Fruit fly (Drosophila melanogaster) whole organism, embryonic: Measurements from ENCODE around the gene sick.

Experiments
- ATbp ChIP-seq: fragments of 200-800 bp; sonication (Bioruptor generic); optimal IDR thresholded peaks from 2 replicates; lab custom pipeline; 2017; ENCODE audit warnings: missing biosample characterization, mild to moderate bottlenecking, missing genetic modification characterization, missing genetic modification reagents
- Ada2b ChIP-seq: fragments of 200-800 bp; sonication (Bioruptor generic); IDR thresholded peaks from 2 replicates; pipeline ENCODE4 v1.3.6; 2022; ENCODE audit warnings: missing biosample characterization, missing genetic modification characterization
- Atf-2 ChIP-seq: fragments of 200-800 bp; sonication (Bioruptor generic); optimal IDR thresholded peaks from 2 replicates; lab custom pipeline; 2016; ENCODE audit warnings: missing biosample characterization, missing genetic modification characterization
- Blimp-1 ChIP-seq: fragments of 200-800 bp; sonication (Bioruptor generic); optimal IDR thresholded peaks from 3 replicates; lab custom pipeline; 2018; ENCODE audit warnings: missing biosample characterization, missing genetic modification characterization, mild to moderate bottlenecking, moderate library complexity, missing genetic modification reagents
- C15 ChIP-seq: fragments of 200-800 bp; sonication (Bioruptor generic); IDR thresholded peaks from 3 replicates; pipeline ENCODE4 v1.3.6; 2022; ENCODE audit warnings: missing biosample characterization, missing genetic modification characterization
- CG10209 ChIP-seq: fragments of 200-800 bp; sonication (Bioruptor generic); optimal IDR thresholded peaks from 3 replicates; lab custom pipeline; 2017; ENCODE audit warnings: missing biosample characterization, mild to moderate bottlenecking, missing genetic modification characterization, missing genetic modification reagents
- CG10462 ChIP-seq: fragments of 200-800 bp; sonication (Bioruptor generic); optimal IDR thresholded peaks from 2 replicates; lab custom pipeline; 2016; ENCODE audit warnings: missing biosample characterization, missing genetic modification characterization
- CG11456 ChIP-seq: fragments of 200-800 bp; sonication (Bioruptor generic); IDR thresholded peaks from 3 replicates; pipeline ENCODE4 v1.3.6; 2022; ENCODE audit warnings: missing biosample characterization, missing genetic modification characterization
- CG12391 ChIP-seq: fragments of 200-800 bp; sonication (Bioruptor generic); optimal IDR thresholded peaks from 3 replicates; lab custom pipeline; 2018; ENCODE audit warnings: missing biosample characterization, mild to moderate bottlenecking, missing genetic modification characterization, moderate library complexity
- CG13894 ChIP-seq: fragments of 200-800 bp; sonication (Bioruptor generic); optimal IDR thresholded peaks from 3 replicates; lab custom pipeline; 2018; ENCODE audit warnings: missing biosample characterization, mild to moderate bottlenecking, missing genetic modification characterization, moderate library complexity
- CG17385 ChIP-seq: fragments of 200-800 bp; sonication (Bioruptor generic); optimal IDR thresholded peaks from 3 replicates; lab custom pipeline; 2018; ENCODE audit warnings: missing biosample characterization, mild to moderate bottlenecking, missing genetic modification characterization
- CG17568 ChIP-seq: fragments of 200-800 bp; sonication (Bioruptor generic); optimal IDR thresholded peaks from 2 replicates; lab custom pipeline; 2018; ENCODE audit warnings: missing biosample characterization, mild to moderate bottlenecking, missing genetic modification characterization, moderate library complexity
- CG18011 ChIP-seq: fragments of 200-800 bp; sonication (Bioruptor generic); optimal IDR thresholded peaks from 2 replicates; lab custom pipeline; 2017; ENCODE audit warnings: missing biosample characterization, missing genetic modification characterization, mild to moderate bottlenecking, moderate library complexity, missing genotype
- CG2875 ChIP-seq: fragments of 200-800 bp; sonication (Bioruptor generic); optimal IDR thresholded peaks from 2 replicates; lab custom pipeline; 2017; ENCODE audit warnings: missing biosample characterization, mild to moderate bottlenecking, missing genetic modification characterization, missing genetic modification reagents
- CG3726 ChIP-seq: fragments of 200-800 bp; sonication (Bioruptor generic); IDR thresholded peaks from 3 replicates; pipeline ENCODE4, ENCODE4 v1.3.6; 2022; ENCODE audit warnings: missing biosample characterization, missing genetic modification characterization
- CG3995 ChIP-seq: fragments of 200-800 bp; sonication (Bioruptor generic); optimal IDR thresholded peaks from 3 replicates; lab custom pipeline; 2016; ENCODE audit warnings: missing biosample characterization, missing genetic modification characterization
- CG4617 ChIP-seq: fragments of 200-800 bp; sonication (Bioruptor generic); optimal IDR thresholded peaks from 3 replicates; lab custom pipeline; 2016; ENCODE audit warnings: missing biosample characterization, missing genetic modification characterization, borderline replicate concordance
- CG6272 ChIP-seq: fragments of 200-800 bp; sonication (Bioruptor generic); IDR thresholded peaks from 2 replicates; pipeline ENCODE4 v1.3.6; 2022; ENCODE audit warnings: missing biosample characterization, missing genetic modification characterization
- CG6689 ChIP-seq: fragments of 200-800 bp; sonication (Bioruptor generic); IDR thresholded peaks from 2 replicates; pipeline ENCODE4 v1.3.6; 2022; ENCODE audit warnings: missing biosample characterization, missing genetic modification characterization
- CG6765 ChIP-seq: fragments of 200-800 bp; sonication (Bioruptor generic); optimal IDR thresholded peaks from 3 replicates; lab custom pipeline; 2017; ENCODE audit warnings: missing biosample characterization, mild to moderate bottlenecking, missing genetic modification characterization
- CG7839 ChIP-seq: fragments of 200-800 bp; sonication (Bioruptor generic); optimal IDR thresholded peaks from 3 replicates; lab custom pipeline; 2018; ENCODE audit warnings: missing biosample characterization, mild to moderate bottlenecking, missing genetic modification characterization, moderate library complexity
- CG8944 ChIP-seq: fragments of 200-800 bp; sonication (Bioruptor generic); optimal IDR thresholded peaks from 3 replicates; lab custom pipeline; 2016; ENCODE audit warnings: missing biosample characterization, missing genetic modification characterization
- D19A ChIP-seq: fragments of 200-800 bp; optimal IDR thresholded peaks from 3 replicates; lab custom pipeline; 2019; ENCODE audit warnings: missing biosample characterization, mild to moderate bottlenecking, missing genetic modification characterization, moderate library complexity
- E2f1 ChIP-seq: fragments of 200-800 bp; sonication (Bioruptor generic); IDR thresholded peaks from 2 replicates; pipeline ENCODE4 v1.3.6; 2022; ENCODE audit warnings: missing biosample characterization, missing genetic modification characterization
- Fer1 ChIP-seq: fragments of 200-800 bp; sonication (Bioruptor generic); optimal IDR thresholded peaks from 2 replicates; lab custom pipeline; 2017; ENCODE audit warnings: missing biosample characterization, mild to moderate bottlenecking, missing genetic modification characterization
- Gug ChIP-seq: fragments of 200-800 bp; sonication (Bioruptor generic); IDR thresholded peaks from 4 replicates; pipeline ENCODE4 v1.3.6; 2022; ENCODE audit warnings: missing biosample characterization, missing genetic modification characterization
- HLH4C ChIP-seq: fragments of 200-800 bp; sonication (Bioruptor generic); IDR thresholded peaks from 3 replicates; pipeline ENCODE4 v1.3.6; 2022; ENCODE audit warnings: missing biosample characterization, missing genetic modification characterization; ENCODE audit not compliant: partially characterized antibody
- HLH54F ChIP-seq: fragments of 200-800 bp; sonication (Bioruptor generic); optimal IDR thresholded peaks from 3 replicates; lab custom pipeline; 2016; ENCODE audit warnings: missing biosample characterization, missing genetic modification characterization
- Hey ChIP-seq: fragments of 200-800 bp; sonication (Bioruptor generic); optimal IDR thresholded peaks from 3 replicates; lab custom pipeline; 2018; ENCODE audit warnings: missing biosample characterization, mild to moderate bottlenecking, missing genetic modification characterization
- Hmr ChIP-seq: fragments of 200-800 bp; sonication (Bioruptor generic); optimal IDR thresholded peaks from 3 replicates; lab custom pipeline; 2017; ENCODE audit warnings: mild to moderate bottlenecking, missing biosample characterization, missing genetic modification reagents, missing genetic modification characterization
- Med ChIP-seq: fragments of 200-800 bp; sonication (Bioruptor generic); peaks from one replicate; lab custom pipeline; 2016; ENCODE audit warnings: missing biosample characterization, missing genetic modification characterization, mild to moderate bottlenecking, inconsistent platforms, moderate library complexity
- Rfx ChIP-seq: fragments of 200-800 bp; sonication (Bioruptor generic); IDR thresholded peaks from 2 replicates; pipeline ENCODE4 v1.3.6; 2022; ENCODE audit warnings: missing biosample characterization, missing genetic modification characterization
- Taf1 ChIP-seq: fragments of 200-800 bp; sonication (Bioruptor generic); IDR thresholded peaks from 2 replicates; pipeline ENCODE4 v1.3.6; 2022; ENCODE audit warnings: missing biosample characterization, missing genetic modification characterization
- Xbp1 ChIP-seq: fragments of 200-800 bp; sonication (Bioruptor generic); optimal IDR thresholded peaks from 3 replicates; lab custom pipeline; 2016; ENCODE audit warnings: missing biosample characterization, mild to moderate bottlenecking, missing genetic modification characterization
- dmrt11E ChIP-seq: fragments of 200-800 bp; sonication (Bioruptor generic); optimal IDR thresholded peaks from 3 replicates; lab custom pipeline; 2018; ENCODE audit warnings: missing biosample characterization, mild to moderate bottlenecking, missing genetic modification characterization, moderate library complexity
- dmrt99B ChIP-seq: fragments of 200-800 bp; sonication (Bioruptor generic); optimal IDR thresholded peaks from 2 replicates; lab custom pipeline; 2018; ENCODE audit warnings: missing biosample characterization, mild to moderate bottlenecking, missing genetic modification characterization, moderate library complexity
- dpn ChIP-seq, 2 experiments: fragments of 200-800 bp; sonication (Bioruptor generic); optimal IDR thresholded peaks; 3 replicates each; lab custom pipeline; 2016; ENCODE audit warnings: missing biosample characterization in 2 of 2, missing genetic modification characterization in 2 of 2
- fd64A ChIP-seq: fragments of 200-800 bp; sonication (Bioruptor generic); optimal IDR thresholded peaks from 3 replicates; lab custom pipeline; 2018; ENCODE audit warnings: missing biosample characterization, mild to moderate bottlenecking, missing genetic modification characterization
- gce ChIP-seq: fragments of 200-800 bp; sonication (Bioruptor generic); IDR thresholded peaks from 3 replicates; pipeline ENCODE4 v1.3.6; 2022; ENCODE audit warnings: missing biosample characterization, missing genetic modification characterization
- hth ChIP-seq: fragments of >200 bp; optimal IDR thresholded peaks from 2 replicates; lab custom pipeline; 2017; ENCODE audit warnings: inconsistent platforms
- insv ChIP-seq, 2 experiments: fragments of 200-800 bp; sonication (Bioruptor generic); optimal IDR thresholded peaks; 3 replicates each; lab custom pipeline; 2016 to 2018; ENCODE audit warnings: missing biosample characterization in 2 of 2, missing genetic modification characterization in 2 of 2
- lab ChIP-seq: fragments of 200-800 bp; sonication (Bioruptor generic); optimal IDR thresholded peaks from 3 replicates; lab custom pipeline; 2017; ENCODE audit warnings: missing biosample characterization, missing genetic modification characterization, mild to moderate bottlenecking, moderate library complexity, missing genetic modification reagents
- oc ChIP-seq: fragments of 200-800 bp; sonication (Bioruptor generic); optimal IDR thresholded peaks from 2 replicates; lab custom pipeline; 2018; ENCODE audit warnings: missing biosample characterization, mild to moderate bottlenecking, missing genetic modification characterization, moderate library complexity
- onecut ChIP-seq: fragments of 200-800 bp; sonication (Bioruptor generic); IDR thresholded peaks from 2 replicates; pipeline ENCODE4 v1.3.6; 2022; ENCODE audit warnings: missing biosample characterization, missing genetic modification characterization
- run ChIP-seq: fragments of 200-800 bp; sonication (Bioruptor generic); optimal IDR thresholded peaks from 3 replicates; lab custom pipeline; 2018; ENCODE audit warnings: missing biosample characterization, mild to moderate bottlenecking, missing genetic modification characterization
- sima ChIP-seq: fragments of 200-800 bp; sonication (Bioruptor generic); optimal IDR thresholded peaks from 2 replicates; lab custom pipeline; 2016; ENCODE audit warnings: missing biosample characterization, missing genetic modification characterization
- stwl ChIP-seq: fragments of 200-800 bp; sonication (Bioruptor generic); optimal IDR thresholded peaks from 3 replicates; lab custom pipeline; 2018; ENCODE audit warnings: missing biosample characterization, mild to moderate bottlenecking, missing genetic modification characterization, moderate library complexity
- usp ChIP-seq: fragments of >200 bp; optimal IDR thresholded peaks from 2 replicates; lab custom pipeline; 2017; ENCODE audit warnings: missing biosample characterization, missing genetic modification characterization

Gene sick

dm6 chr2L:19795320-19796110, 650 bp upstream of the sick start (continued):
- TF ChIP-seq CG11456: peak; percentile 60; the same call in 1 of the 3 replicates
- no peak for TF ChIP-seq fd64A (GFP tag; lab: Kevin White, UChicago)
- TF ChIP-seq CG17568: no peak
- no peak for TF ChIP-seq CG10462
- TF ChIP-seq dpn (GFP tag; optimal IDR thresholded peaks at IDR 0.05; lab: Kevin White, UChicago): peak; percentile 43 to 45
- TF ChIP-seq Hmr (GFP tag; lab: Kevin White, UChicago): peak; percentile 50
- peak; percentile 51 for TF ChIP-seq CG3995 (GFP tag; lab: Kevin White, UChicago)
- TF ChIP-seq CG13894 (tag; lab: Kevin White, UChicago): no peak

DNA sequence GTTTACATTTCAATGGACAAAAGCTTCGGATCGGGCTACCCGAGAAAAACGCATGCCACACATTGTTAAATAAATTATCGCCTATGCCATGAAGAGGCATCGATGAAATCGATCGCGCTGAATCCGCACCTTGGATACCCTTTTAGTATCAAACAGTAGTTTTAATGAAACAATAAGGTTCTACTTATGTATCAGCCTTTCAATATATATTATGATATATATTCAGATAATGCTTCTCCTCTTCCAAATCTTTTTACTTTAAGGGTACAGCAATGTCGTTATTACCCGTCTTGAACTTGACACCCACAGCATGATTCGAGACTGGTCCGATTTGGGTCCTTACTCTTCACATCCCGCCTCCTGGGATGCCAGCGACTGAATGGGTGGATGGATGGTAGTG, 3.8 kb downstream of the sick start:
- TF ChIP-seq Blimp-1 (peak; percentile 36), CG8944 (GFP tag; lab: Kevin White, UChicago) (no peak), Gug (GFP tag; lab: Robert Waterston, UW) (no peak), Xbp1 (peak; percentile 4), run (tag; lab: Kevin White, UChicago) (no peak), dmrt99B (peak; percentile 59), stwl (no peak), CG6689 (no peak), D19A (peak; percentile 95), onecut (0 out of 2 replicates have a peak, but pooled peaks have one; percentile 15), Hey (no peak), oc (tag; lab: Kevin White, UChicago) (no peak), CG4617 (no peak), CG6765 (GFP tag; lab: Kevin White, UChicago) (no peak), Fer1 (GFP tag; lab: Kevin White, UChicago) (peak; percentile 29), E2f1 (GFP tag; lab: Robert Waterston, UW) (no peak), CG3726 (GFP tag; lab: Robert Waterston, UW) (no peak), ATbp (peak; percentile 19), Med (GFP tag; lab: Kevin White, UChicago) (peak; percentile 26), Ada2b (no peak), CG17385 (GFP tag; lab: Kevin White, UChicago) (peak; percentile 26), C15 (GFP tag; lab: Robert Waterston, UW) (no peak), CG10209 (GFP tag; lab: Kevin White, UChicago) (peak; percentile 29), gce (GFP tag; lab: Robert Waterston, UW) (0 out of 3 replicates have a peak, but pooled peaks have one; percentile 15), CG2875 (no peak), CG7839 (tag; lab: Kevin White, UChicago) (peak; percentile 54), Atf-2 (GFP tag; lab: Kevin White, UChicago) (no peak), Rfx (GFP tag; lab: Robert Waterston, UW) (no peak), HLH4C (no peak), HLH54F (GFP tag; lab: Kevin White, UChicago) (no peak), CG12391 (peak; percentile 29), lab (GFP tag; lab: Kevin White, UChicago) (peak; percentile 48), sima (GFP tag; lab: Kevin White, UChicago) (no peak), hth (lab: Kevin White, UChicago) (no peak), dmrt11E (tag; lab: Kevin White, UChicago) (peak; percentile 21), Hmr (GFP tag; lab: Kevin White, UChicago) (peak; percentile 2), CG18011 (no peak), insv (GFP tag; optimal IDR thresholded peaks at IDR 0.05; lab: Kevin White, UChicago) (no peak), usp (GFP tag; lab: Kevin White, UChicago) (no peak), Taf1 (GFP tag; lab: Robert Waterston, UW) (no peak), CG6272 (GFP tag; lab: Robert Waterston, UW) (no peak)
